Fruit fly (Drosophila melanogaster): Measurements from ENCODE around the gene mRpL47.

Gene mRpL47

DNA sequence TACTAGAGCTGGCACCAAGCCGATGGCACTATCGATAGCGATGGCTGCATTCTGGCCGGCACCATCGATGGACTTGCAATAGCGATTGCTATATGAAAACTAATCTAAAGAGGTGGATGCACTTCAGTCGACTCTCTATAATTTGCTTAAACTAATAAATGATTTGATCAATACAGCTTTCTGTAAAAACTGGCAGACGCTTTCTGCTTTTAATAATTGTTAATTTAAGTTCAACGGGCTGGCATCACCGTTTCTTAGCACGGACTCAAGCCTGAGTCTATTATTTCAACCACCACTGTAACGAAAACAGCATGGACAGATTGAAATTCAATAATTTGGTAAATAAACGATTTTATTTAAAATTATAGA lies 2.7 kb downstream of the mRpL47 start, which contains the start of the genes Ras85D and Rlb1 (continued):
- TF ChIP-seq CG16815 (GFP tag; optimal IDR thresholded peaks at IDR 0.05) (no peak), CG6813 (GFP tag; optimal IDR thresholded peaks at IDR 0.05) (no peak), tio (GFP tag; optimal IDR thresholded peaks at IDR 0.05) (no peak), so (GFP tag; IDR thresholded peaks at IDR 0.05) (no peak), Hey (tag; optimal IDR thresholded peaks at IDR 0.05) (no peak), Bgb (GFP tag; IDR thresholded peaks at IDR 0.05; ENCODE audit: partially characterized antibody) (no peak), Oaz (GFP tag; IDR thresholded peaks at IDR 0.05) (no peak), CG11456 (GFP tag; IDR thresholded peaks at IDR 0.05) (no peak), row (GFP tag; IDR thresholded peaks at IDR 0.05) (no peak), bsh (GFP tag; optimal IDR thresholded peaks at IDR 0.05) (peak in 1 of 2 experiments; percentile 56), Tbp (GFP tag; optimal IDR thresholded peaks at IDR 0.05) (no peak), knrl (GFP tag; IDR thresholded peaks at IDR 0.05; ENCODE audit: partially characterized antibody) (no peak), NK7.1 (GFP tag; optimal IDR thresholded peaks at IDR 0.05) (peak; percentile 71), CG18011 (GFP tag; optimal IDR thresholded peaks at IDR 0.05) (peak; percentile 13), CG14667 (GFP tag; IDR thresholded peaks at IDR 0.05) (no peak), CG13287 (GFP tag; IDR thresholded peaks at IDR 0.05; ENCODE audit: partially characterized antibody) (no peak), chm (GFP tag; IDR thresholded peaks at IDR 0.05) (no peak), Dek (tag; optimal IDR thresholded peaks at IDR 0.05) (peak; percentile 59), pum (GFP tag; optimal IDR thresholded peaks at IDR 0.05) (peak; percentile 77), CG12942 (GFP tag; optimal IDR thresholded peaks at IDR 0.05) (peak; percentile 67), fru (optimal IDR thresholded peaks at IDR 0.05) (no peak), CG10209 (GFP tag; optimal IDR thresholded peaks at IDR 0.05) (peak; percentile 37), Scr (GFP tag; IDR thresholded peaks at IDR 0.05; ENCODE audit: partially characterized antibody) (no peak), CG34422 (GFP tag; IDR thresholded peaks at IDR 0.05) (no peak), schlank (tag; optimal IDR thresholded peaks at IDR 0.05) (peak; percentile 51), Antp (GFP tag; optimal IDR thresholded peaks at IDR 0.05) (peak; percentile 87), tup (GFP tag; optimal IDR thresholded peaks at IDR 0.05) (peak; percentile 16), CG3995 (GFP tag; optimal IDR thresholded peaks at IDR 0.05) (peak; percentile 1), her (GFP tag; optimal IDR thresholded peaks at IDR 0.05) (peak; percentile 76), Side (GFP tag; optimal IDR thresholded peaks at IDR 0.05) (peak; percentile 78), Mad (GFP tag; optimal IDR thresholded peaks at IDR 0.05) (peak; percentile 68), CG15696 (tag; optimal IDR thresholded peaks at IDR 0.05) (peak; percentile 62), Dip2 (GFP tag; IDR thresholded peaks at IDR 0.05) (no peak), CG11398 (GFP tag; optimal IDR thresholded peaks at IDR 0.05) (peak; percentile 38), abd-A (tag; optimal IDR thresholded peaks at IDR 0.05) (no peak), CG14014 (GFP tag; IDR thresholded peaks at IDR 0.05) (no peak), jing (GFP tag; optimal IDR thresholded peaks at IDR 0.05) (no peak), pros (GFP tag; optimal IDR thresholded peaks at IDR 0.05) (no peak), Sox102F (GFP tag; optimal IDR thresholded peaks at IDR 0.05) (no peak), CG14860 (GFP tag; IDR thresholded peaks at IDR 0.05; ENCODE audit: partially characterized antibody) (no peak), TFAM (GFP tag; optimal IDR thresholded peaks at IDR 0.05) (no peak), sc (optimal IDR thresholded peaks at IDR 0.05) (no peak), sc (GFP tag; optimal IDR thresholded peaks at IDR 0.05) (no peak), Pdp1 (GFP tag; optimal IDR thresholded peaks at IDR 0.05) (peak; percentile 68 to 86), YL-1 (GFP tag; optimal IDR thresholded peaks at IDR 0.05) (peak; percentile 81), Hsf (GFP tag; optimal IDR thresholded peaks at IDR 0.05) (peak; percentile 75), Ets65A (GFP tag) (peak; percentile 99), CG2199 (GFP tag; IDR thresholded peaks at IDR 0.05) (no peak), toy (GFP tag; IDR thresholded peaks at IDR 0.05) (no peak), Med (GFP tag) (peak; percentile 96), bigmax (GFP tag; optimal IDR thresholded peaks at IDR 0.05) (no peak), Ada2b (GFP tag; IDR thresholded peaks at IDR 0.05) (no peak)
